Fruit fly (Drosophila melanogaster) whole organism, embryonic: ENCODE results near the gene CG14423.
A peak's percentile ranks its signal among the peaks of the same experiment; 100 is the strongest.

Experiments used
- CG1024 ChIP-seq: fragments of 200-800 bp; sonication (Bioruptor generic); IDR thresholded peaks from 2 replicates; pipeline ENCODE4 v1.3.6; 2022; ENCODE audit warnings: missing biosample characterization, missing genetic modification characterization
- CG10321 ChIP-seq: fragments of 200-800 bp; sonication (Bioruptor generic); IDR thresholded peaks from 2 replicates; pipeline ENCODE4 v1.3.6; 2022; ENCODE audit warnings: missing biosample characterization, missing genetic modification characterization
- CG10979 ChIP-seq: fragments of 200-800 bp; sonication (Bioruptor generic); optimal IDR thresholded peaks from 2 replicates; lab custom pipeline; 2018; ENCODE audit warnings: missing biosample characterization, mild to moderate bottlenecking, missing genetic modification characterization, moderate library complexity
- CG12744 ChIP-seq: fragments of 200-800 bp; sonication (Bioruptor generic); optimal IDR thresholded peaks from 2 replicates; lab custom pipeline; 2016; ENCODE audit warnings: missing biosample characterization, missing genetic modification characterization
- CG13775 ChIP-seq: fragments of 200-800 bp; sonication (Bioruptor generic); optimal IDR thresholded peaks from 3 replicates; lab custom pipeline; 2017; ENCODE audit warnings: missing biosample characterization, mild to moderate bottlenecking, missing genetic modification characterization
- CG15514 ChIP-seq: fragments of 200-800 bp; sonication (Bioruptor generic); optimal IDR thresholded peaks from 3 replicates; lab custom pipeline; 2017; ENCODE audit warnings: missing biosample characterization, missing genetic modification characterization, mild to moderate bottlenecking, moderate library complexity, missing genetic modification reagents
- CG15696 ChIP-seq: fragments of 200-800 bp; sonication (Bioruptor generic); optimal IDR thresholded peaks from 2 replicates; lab custom pipeline; 2019; ENCODE audit warnings: missing biosample characterization, mild to moderate bottlenecking, missing genetic modification characterization, moderate library complexity
- CG17359 ChIP-seq: fragments of 200-800 bp; sonication (Bioruptor generic); optimal IDR thresholded peaks from 3 replicates; lab custom pipeline; 2018; ENCODE audit warnings: missing biosample characterization, mild to moderate bottlenecking, missing genetic modification characterization, moderate library complexity
- CG30403 ChIP-seq: fragments of 200-800 bp; sonication (Bioruptor generic); optimal IDR thresholded peaks from 3 replicates; lab custom pipeline; 2016; ENCODE audit warnings: missing biosample characterization, missing genetic modification characterization
- CG31441 ChIP-seq: fragments of 200-800 bp; sonication (Bioruptor generic); IDR thresholded peaks from 2 replicates; pipeline ENCODE4 v1.3.6; 2022; ENCODE audit warnings: missing biosample characterization, missing genetic modification characterization
- CG34422 ChIP-seq: fragments of 200-800 bp; sonication (Bioruptor generic); IDR thresholded peaks from 3 replicates; pipeline ENCODE4 v1.3.6; 2022; ENCODE audit warnings: missing biosample characterization, missing genetic modification characterization
- CG42726 ChIP-seq: fragments of 200-800 bp; sonication (Bioruptor generic); IDR thresholded peaks from 2 replicates; pipeline ENCODE4 v1.3.6; 2022; ENCODE audit warnings: missing biosample characterization, missing genetic modification characterization; ENCODE audit not compliant: partially characterized antibody
- CG4617 ChIP-seq: fragments of 200-800 bp; sonication (Bioruptor generic); optimal IDR thresholded peaks from 3 replicates; lab custom pipeline; 2016; ENCODE audit warnings: missing biosample characterization, missing genetic modification characterization, borderline replicate concordance
- CG4820 ChIP-seq: fragments of 200-800 bp; sonication (Bioruptor generic); optimal IDR thresholded peaks from 3 replicates; lab custom pipeline; 2016; ENCODE audit warnings: missing biosample characterization, missing genetic modification characterization
- CG7556 ChIP-seq: fragments of 200-800 bp; sonication (Bioruptor generic); optimal IDR thresholded peaks from 2 replicates; lab custom pipeline; 2017; ENCODE audit warnings: missing biosample characterization, mild to moderate bottlenecking, missing genetic modification characterization
- Deaf1 ChIP-seq: fragments of 200-800 bp; optimal IDR thresholded peaks from 3 replicates; lab custom pipeline; 2019; ENCODE audit warnings: missing biosample characterization, mild to moderate bottlenecking, missing genetic modification characterization, moderate library complexity
- HmgZ ChIP-seq: fragments of 200-800 bp; sonication (Bioruptor generic); optimal IDR thresholded peaks from 2 replicates; lab custom pipeline; 2018; ENCODE audit warnings: missing biosample characterization, mild to moderate bottlenecking, missing genetic modification characterization
- Hmx ChIP-seq: fragments of 200-800 bp; sonication (Bioruptor generic); optimal IDR thresholded peaks from 2 replicates; lab custom pipeline; 2016; ENCODE audit warnings: missing biosample characterization, missing genetic modification characterization
- Hsf ChIP-seq: fragments of 200-800 bp; sonication (Bioruptor generic); optimal IDR thresholded peaks from 3 replicates; lab custom pipeline; 2016; ENCODE audit warnings: missing biosample characterization, missing genetic modification characterization
- Jarid2 ChIP-seq: fragments of 200-800 bp; sonication (Bioruptor generic); optimal IDR thresholded peaks from 3 replicates; lab custom pipeline; 2017; ENCODE audit warnings: mild to moderate bottlenecking, missing biosample characterization, missing genetic modification reagents, missing genetic modification characterization
- Med ChIP-seq: fragments of 200-800 bp; sonication (Bioruptor generic); peaks from one replicate; lab custom pipeline; 2016; ENCODE audit warnings: missing biosample characterization, missing genetic modification characterization, mild to moderate bottlenecking, inconsistent platforms, moderate library complexity
- NFAT ChIP-seq: fragments of 200-800 bp; sonication (Bioruptor generic); IDR thresholded peaks from 2 replicates; pipeline ENCODE4 v1.3.6; 2022; ENCODE audit warnings: missing biosample characterization, missing genetic modification characterization
- NK7.1 ChIP-seq: fragments of 200-800 bp; sonication (Bioruptor generic); optimal IDR thresholded peaks from 3 replicates; lab custom pipeline; 2016; ENCODE audit warnings: missing biosample characterization, missing genetic modification characterization
- Opbp ChIP-seq: fragments of 200-800 bp; sonication (Bioruptor generic); IDR thresholded peaks from 3 replicates; pipeline ENCODE4 v1.3.6; 2022; ENCODE audit warnings: missing biosample characterization, missing genetic modification characterization; ENCODE audit not compliant: partially characterized antibody
- PHDP ChIP-seq: fragments of 200-800 bp; sonication (Bioruptor generic); optimal IDR thresholded peaks from 3 replicates; lab custom pipeline; 2018; ENCODE audit warnings: missing biosample characterization, mild to moderate bottlenecking, missing genetic modification characterization, moderate library complexity
- abd-A ChIP-seq: fragments of 200-800 bp; sonication (Bioruptor generic); optimal IDR thresholded peaks from 3 replicates; lab custom pipeline; 2019; ENCODE audit warnings: missing biosample characterization, mild to moderate bottlenecking, missing genetic modification characterization, moderate library complexity
- az2 ChIP-seq: fragments of 200-800 bp; sonication (Bioruptor generic); optimal IDR thresholded peaks from 3 replicates; lab custom pipeline; 2016; ENCODE audit warnings: missing biosample characterization, missing genetic modification characterization
- bbx ChIP-seq: fragments of 200-800 bp; sonication (Bioruptor generic); IDR thresholded peaks from 2 replicates; pipeline ENCODE4 v1.3.6; 2022; ENCODE audit warnings: missing biosample characterization, missing genetic modification characterization; ENCODE audit not compliant: partially characterized antibody
- bowl ChIP-seq: fragments of 200-800 bp; sonication (Bioruptor generic); IDR thresholded peaks from 2 replicates; pipeline ENCODE4 v1.3.6; 2022; ENCODE audit warnings: missing biosample characterization, missing genetic modification characterization
- ci ChIP-seq: fragments of 200-800 bp; sonication (Bioruptor generic); IDR thresholded peaks from 3 replicates; pipeline ENCODE4 v1.3.6; 2022; ENCODE audit warnings: missing biosample characterization, missing genetic modification characterization
- dm ChIP-seq: fragments of 200-800 bp; sonication (Bioruptor generic); optimal IDR thresholded peaks from 3 replicates; lab custom pipeline; 2016; ENCODE audit warnings: missing biosample characterization, missing genetic modification characterization
- dysf ChIP-seq: fragments of 200-800 bp; sonication (Bioruptor generic); IDR thresholded peaks from 3 replicates; pipeline ENCODE4 v1.3.6; 2022; ENCODE audit warnings: missing biosample characterization, missing genetic modification characterization
- esg ChIP-seq: fragments of 200-800 bp; sonication (Bioruptor generic); conservative IDR thresholded peaks from 2 replicates; pipeline ENCODE4 v1.3.6; 2022; ENCODE audit warnings: missing biosample characterization, missing genetic modification characterization
- gce ChIP-seq: fragments of 200-800 bp; sonication (Bioruptor generic); IDR thresholded peaks from 3 replicates; pipeline ENCODE4 v1.3.6; 2022; ENCODE audit warnings: missing biosample characterization, missing genetic modification characterization
- hth ChIP-seq: fragments of >200 bp; optimal IDR thresholded peaks from 2 replicates; lab custom pipeline; 2017; ENCODE audit warnings: inconsistent platforms
- ind ChIP-seq: fragments of 200-800 bp; sonication (Bioruptor generic); optimal IDR thresholded peaks from 3 replicates; lab custom pipeline; 2016; ENCODE audit warnings: missing biosample characterization, missing genetic modification characterization
- jigr1 ChIP-seq: fragments of 200-800 bp; sonication (Bioruptor generic); IDR thresholded peaks from 3 replicates; pipeline ENCODE4 v1.3.6; 2022; ENCODE audit warnings: missing biosample characterization, missing genetic modification characterization
- lilli ChIP-seq: fragments of 200-800 bp; sonication (Bioruptor generic); optimal IDR thresholded peaks from 3 replicates; lab custom pipeline; 2016; ENCODE audit warnings: missing biosample characterization, missing genetic modification characterization
- lola ChIP-seq, 3 experiments: fragments of >200 bp in 2 of 3; fragments of 200-800 bp in 1 of 3; sonication (Bioruptor generic) in 1 of 3; optimal IDR thresholded peaks; 2 replicates each; lab custom pipeline; 2017 to 2019; ENCODE audit warnings: missing biosample characterization in 3 of 3, missing genetic modification characterization in 3 of 3, mild to moderate bottlenecking in 1 of 3, moderate library complexity in 1 of 3
- nom ChIP-seq: fragments of 200-800 bp; sonication (Bioruptor generic); optimal IDR thresholded peaks from 2 replicates; lab custom pipeline; 2017; ENCODE audit warnings: missing biosample characterization, missing genetic modification characterization, mild to moderate bottlenecking, moderate library complexity, missing genetic modification reagents
- odd ChIP-seq: fragments of 200-800 bp; sonication (Bioruptor generic); optimal IDR thresholded peaks from 2 replicates; lab custom pipeline; 2017; ENCODE audit warnings: missing biosample characterization, mild to moderate bottlenecking, missing genetic modification characterization
- prd ChIP-seq, 3 experiments: fragments of >200 bp in 2 of 3; fragments of 200-800 bp in 1 of 3; sonication (Bioruptor generic) in 1 of 3; optimal IDR thresholded peaks in 2 of 3; IDR thresholded peaks in 1 of 3; 2 replicates in 2 of 3; 3 replicates in 1 of 3; pipeline versions ENCODE4 v1.3.6 to Lab custom; 2017 to 2022; ENCODE audit warnings: missing biosample characterization in 1 of 3, missing genetic modification characterization in 1 of 3
- ranshi ChIP-seq: fragments of 200-800 bp; sonication (Bioruptor generic); IDR thresholded peaks from 2 replicates; pipeline ENCODE4 v1.3.6; 2022; ENCODE audit warnings: missing biosample characterization, missing genetic modification characterization
- scrt ChIP-seq: fragments of 200-800 bp; sonication (Bioruptor generic); optimal IDR thresholded peaks from 2 replicates; lab custom pipeline; 2018; ENCODE audit warnings: missing biosample characterization, mild to moderate bottlenecking, missing genetic modification characterization, moderate library complexity
- sqz ChIP-seq: fragments of 200-800 bp; sonication (Bioruptor generic); optimal IDR thresholded peaks from 3 replicates; lab custom pipeline; 2018; ENCODE audit warnings: missing biosample characterization, mild to moderate bottlenecking, missing genetic modification characterization
- tin ChIP-seq: fragments of 200-800 bp; sonication (Bioruptor generic); optimal IDR thresholded peaks from 3 replicates; lab custom pipeline; 2016; ENCODE audit warnings: missing biosample characterization, missing genetic modification characterization
- z ChIP-seq: fragments of 200-800 bp; sonication (Bioruptor generic); IDR thresholded peaks from 3 replicates; pipeline ENCODE4 v1.3.6; 2022; ENCODE audit warnings: missing biosample characterization, missing genetic modification characterization
- zen ChIP-seq: fragments of 200-800 bp; sonication (Bioruptor generic); optimal IDR thresholded peaks from 3 replicates; lab custom pipeline; 2018; ENCODE audit warnings: missing biosample characterization, mild to moderate bottlenecking, missing genetic modification characterization, moderate library complexity

Gene CG14423

DNA sequence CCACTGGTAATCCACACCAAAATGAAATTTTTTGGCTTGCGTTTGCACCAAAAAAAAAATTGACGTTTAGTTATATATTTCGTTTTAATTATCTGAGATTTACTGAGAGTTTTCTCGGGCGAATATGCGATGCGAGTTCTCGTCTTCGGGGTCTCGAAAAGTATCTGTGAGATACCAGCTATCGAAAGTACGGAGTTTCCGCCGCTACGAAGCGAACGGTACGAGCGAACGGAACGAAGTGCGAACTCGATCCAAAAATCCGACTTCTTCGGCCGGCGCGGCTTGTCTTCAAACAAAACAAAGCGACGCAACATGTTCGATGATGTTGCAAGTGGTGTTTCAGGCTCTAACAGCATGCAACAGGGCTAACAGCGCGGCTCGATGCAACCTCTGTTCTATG lies 28.4 kb downstream of the CG14423 start, which contains the start of gene rst (continued):
- TF ChIP-seq CG1024 (0 out of 2 replicates have a peak, but pooled peaks have one; percentile 14), sqz (peak; percentile 4), dm (no peak), Jarid2 (peak; percentile 89), CG10979 (no peak), lilli (GFP tag; lab: Kevin White, UChicago) (no peak), CG42726 (GFP tag; lab: Robert Waterston, UW) (peak; percentile 54; the same call in 1 of the 2 replicates), nom (peak; percentile 33), CG12744 (GFP tag; lab: Kevin White, UChicago) (no peak), scrt (peak; percentile 34), z (GFP tag; lab: Robert Waterston, UW) (no peak), Hmx (GFP tag; lab: Kevin White, UChicago) (no peak), CG4820 (GFP tag; lab: Kevin White, UChicago) (no peak), NFAT (GFP tag; lab: Robert Waterston, UW) (no peak), prd (optimal IDR thresholded peaks at IDR 0.05; lab: Kevin White, UChicago) (no peak), prd (GFP tag; IDR thresholded peaks at IDR 0.05; lab: Robert Waterston, UW) (0 out of 3 replicates have a peak, but pooled peaks have one; percentile 8), bbx (GFP tag; lab: Robert Waterston, UW) (peak; percentile 48; the same call in 1 of the 2 replicates), gce (peak; percentile 34; the same call in 1 of the 3 replicates), abd-A (tag; lab: Kevin White, UChicago) (peak; percentile 51), dysf (GFP tag; lab: Robert Waterston, UW) (no peak), ranshi (GFP tag; lab: Robert Waterston, UW) (no peak), CG15514 (GFP tag; lab: Kevin White, UChicago) (peak; percentile 4), Deaf1 (tag; lab: Kevin White, UChicago) (peak; percentile 85), Opbp (GFP tag; lab: Robert Waterston, UW) (0 out of 3 replicates have a peak, but pooled peaks have one; percentile 32), hth (lab: Kevin White, UChicago) (no peak), odd (GFP tag; lab: Kevin White, UChicago) (no peak), ci (peak; percentile 37; the same call in 1 of the 3 replicates)

- TF ChIP-seq lola (GFP tag; optimal IDR thresholded peaks at IDR 0.05; lab: Kevin White, UChicago), result peak in 1 of 3 experiments; percentile 51
- TF ChIP-seq PHDP (tag; lab: Kevin White, UChicago), result peak; percentile 25
- no peak for TF ChIP-seq CG4617
- peak; percentile 9 for TF ChIP-seq ind (GFP tag; lab: Kevin White, UChicago)
- peak; percentile 77 for TF ChIP-seq Med (GFP tag; lab: Kevin White, UChicago)
- peak; percentile 0 for TF ChIP-seq CG17359
- TF ChIP-seq CG34422 (GFP tag; lab: Robert Waterston, UW), result 0 out of 3 replicates have a peak, but pooled peaks have one; percentile 6
- 0 out of 3 replicates have a peak, but pooled peaks have one; percentile 38 for TF ChIP-seq ci
- peak; percentile 1 for TF ChIP-seq NK7.1 (GFP tag; lab: Kevin White, UChicago)
- TF ChIP-seq CG31441 (GFP tag; lab: Robert Waterston, UW), result peak; percentile 52; the same call in 1 of the 2 replicates
- peak; percentile 71 for TF ChIP-seq zen
- TF ChIP-seq tin (GFP tag; lab: Kevin White, UChicago), result peak; percentile 41
- TF ChIP-seq HmgZ (tag; lab: Kevin White, UChicago), result no peak
- peak; percentile 49 for TF ChIP-seq CG30403 (GFP tag; lab: Kevin White, UChicago)
- TF ChIP-seq CG10321 (GFP tag; lab: Robert Waterston, UW), result no peak
- TF ChIP-seq az2 (GFP tag; lab: Kevin White, UChicago), result peak; percentile 41
- no peak for TF ChIP-seq esg (GFP tag; lab: Robert Waterston, UW)
- TF ChIP-seq CG7556 (GFP tag; lab: Kevin White, UChicago), result peak; percentile 35
- no peak for TF ChIP-seq jigr1 (GFP tag; lab: Robert Waterston, UW)
- no peak for TF ChIP-seq prd (optimal IDR thresholded peaks at IDR 0.05; lab: Kevin White, UChicago)
- peak; percentile 60; the same call in 2 of the 3 replicates for TF ChIP-seq prd (GFP tag; IDR thresholded peaks at IDR 0.05; lab: Robert Waterston, UW)
- TF ChIP-seq CG15696 (tag; lab: Kevin White, UChicago), result peak; percentile 43
- TF ChIP-seq bowl (GFP tag; lab: Robert Waterston, UW), result no peak
- TF ChIP-seq CG13775, result peak; percentile 32
- peak; percentile 36 for TF ChIP-seq Hsf (GFP tag; lab: Kevin White, UChicago)
Observed at dm6 chrX:2977857-2978473, 32.8 kb downstream of the CG14423 start.
